Worm (Caenorhabditis elegans): Measurements from ENCODE around the gene B0416.7.

The B0416.7 gene

DNA sequence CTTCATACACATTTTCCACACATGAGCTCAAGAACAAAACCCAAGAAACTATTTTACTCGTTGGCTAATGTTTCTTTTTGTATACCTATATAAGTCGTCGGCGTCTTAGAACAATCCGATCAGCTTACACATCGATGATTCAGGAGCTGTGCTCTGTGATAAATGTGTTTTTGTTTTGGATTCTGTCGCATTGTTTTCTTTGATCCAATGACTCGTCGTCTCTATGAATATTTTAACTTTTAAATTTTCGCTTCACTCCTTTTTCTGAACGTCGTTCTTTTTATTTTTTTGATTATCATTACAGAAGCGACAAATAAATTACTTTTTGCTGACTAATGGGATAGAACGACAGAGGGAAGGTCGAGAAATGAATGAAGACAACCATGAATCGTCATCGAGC, 6.4 kb downstream of the B0416.7 start, which contains the start of gene B0416.3:
Gene B0416.3, plus strand, starts transcription at position 301 of the 400 bp plus-strand sequence.
- TF ChIP-seq dao-5 (tag; optimal IDR thresholded peaks at IDR 0.05) (no peak), him-1 (tag; optimal IDR thresholded peaks at IDR 0.05) (no peak), W03F9.2 (tag; optimal IDR thresholded peaks at IDR 0.05) (no peak)

DNA sequence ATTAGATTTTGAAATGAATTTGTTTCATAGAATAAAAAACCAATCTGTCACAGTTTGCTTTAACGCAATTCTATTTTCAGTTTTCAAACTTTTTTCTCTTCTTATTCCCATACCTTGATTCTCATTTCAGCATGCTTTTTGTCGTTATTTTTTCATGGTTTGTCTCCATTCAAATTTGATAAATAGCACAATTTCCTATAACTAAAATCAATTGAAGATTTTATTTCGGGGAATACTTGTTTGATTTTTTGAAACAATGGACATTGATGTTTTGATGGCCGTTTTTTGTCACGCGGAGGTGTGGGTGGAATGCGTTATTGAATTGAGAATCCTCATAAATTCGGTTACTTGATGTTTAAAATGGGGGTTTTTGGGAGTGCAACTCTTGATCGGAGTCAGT, 14.7 kb downstream of the B0416.7 start, which contains the start of gene B0416.11:
Gene B0416.11, minus strand, starts transcription at position 101 of the 400 bp plus-strand sequence.
- TF ChIP-seq him-1 (tag; optimal IDR thresholded peaks at IDR 0.05) (no peak), dao-5 (tag; optimal IDR thresholded peaks at IDR 0.05) (no peak), W03F9.2 (tag; optimal IDR thresholded peaks at IDR 0.05) (no peak)

DNA sequence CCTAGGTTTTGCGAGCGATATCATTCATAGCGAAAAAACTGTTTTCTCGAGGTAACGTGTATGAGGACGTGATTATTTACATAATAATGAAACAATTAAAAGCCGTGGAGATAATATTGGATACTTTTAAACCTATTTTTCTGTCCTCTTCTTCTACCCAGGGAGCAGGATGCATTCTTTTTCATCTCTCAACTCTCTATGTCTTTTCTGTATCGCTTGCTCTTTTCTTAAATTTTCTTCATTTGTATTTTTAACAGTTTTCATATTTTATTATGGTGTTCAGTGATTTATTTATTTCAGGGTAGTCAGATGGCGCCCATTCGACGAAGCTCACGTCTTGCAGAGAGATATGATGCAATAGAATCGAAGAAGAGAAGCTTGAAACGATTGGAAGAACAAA, 19.1 kb downstream of the B0416.7 start, which contains the start of gene B0416.4:
Gene B0416.4, plus strand, starts transcription at position 301 of the 400 bp plus-strand sequence.
- TF ChIP-seq him-1 (tag; optimal IDR thresholded peaks at IDR 0.05) (no peak), W03F9.2 (tag; optimal IDR thresholded peaks at IDR 0.05) (no peak), dao-5 (tag; optimal IDR thresholded peaks at IDR 0.05) (no peak)

DNA sequence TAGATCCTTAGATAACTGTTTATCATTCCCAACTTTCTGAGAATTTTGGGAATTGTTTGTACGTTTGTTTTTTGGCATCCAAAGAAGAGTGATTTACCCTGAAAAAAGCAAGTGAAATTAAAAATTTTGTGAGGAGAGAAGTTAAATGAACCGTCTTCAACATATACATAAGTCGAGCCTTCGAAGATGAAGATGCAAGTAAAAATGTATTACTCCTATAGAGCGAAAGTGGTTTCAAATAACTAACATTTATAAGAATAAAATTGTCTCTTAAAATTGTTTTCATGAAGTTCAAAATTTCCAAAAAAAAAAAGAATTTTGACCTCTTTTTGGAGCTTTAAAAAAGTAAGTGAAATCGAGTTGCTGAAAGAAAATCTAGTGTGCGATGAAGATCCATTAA, 23.2 kb downstream of the B0416.7 start, which contains the start of gene B0416.10:
Gene B0416.10, minus strand, starts transcription at position 101 of the 400 bp plus-strand sequence.
- no peak for TF ChIP-seq him-1 (tag; optimal IDR thresholded peaks at IDR 0.05)

DNA sequence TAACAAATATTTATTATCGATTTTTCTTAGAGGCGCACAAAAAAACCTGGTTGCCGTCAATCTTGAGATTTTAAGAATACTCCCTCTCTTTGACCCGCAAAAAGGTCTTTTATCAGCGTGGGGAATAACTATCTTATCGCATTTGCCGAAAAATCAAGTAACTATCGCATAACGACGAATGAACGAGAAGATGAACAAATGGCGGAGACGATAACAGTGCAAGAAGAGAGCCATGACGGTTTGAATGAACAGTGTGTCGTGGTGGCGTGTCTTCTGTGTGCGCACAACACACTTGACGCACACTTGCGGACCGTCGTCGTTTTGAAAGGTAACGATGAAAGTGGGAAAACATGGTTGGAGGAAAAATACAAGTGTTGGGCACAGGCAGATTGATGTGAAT, 25.8 kb downstream of the B0416.7 start:
- TF ChIP-seq dao-5 (tag; optimal IDR thresholded peaks at IDR 0.05): no peak
- TF ChIP-seq W03F9.2 (tag; optimal IDR thresholded peaks at IDR 0.05): no peak

DNA sequence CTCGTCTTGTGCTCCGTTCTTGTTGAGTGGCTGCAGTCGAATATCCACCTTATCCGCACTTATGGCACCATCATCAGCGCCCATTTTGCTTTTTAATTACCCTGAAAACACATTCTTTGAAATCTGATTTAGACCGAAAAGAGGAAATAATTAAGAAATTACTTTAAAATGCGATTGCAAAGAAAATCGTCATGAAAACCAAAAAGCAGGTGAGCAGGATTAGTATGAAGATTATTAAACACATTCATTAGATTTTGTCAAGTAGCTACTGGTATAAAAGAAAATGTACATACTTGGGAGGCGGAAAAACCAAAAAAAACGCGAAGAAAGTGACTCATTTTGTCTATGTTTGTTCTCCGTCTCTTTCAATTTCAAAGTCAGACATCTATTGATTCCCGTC, 27.0 kb downstream of the B0416.7 start, which contains the start of gene B0416.5:
Gene B0416.5, minus strand, starts transcription at position 101 of the 400 bp plus-strand sequence.
- TF ChIP-seq him-1 (tag; optimal IDR thresholded peaks at IDR 0.05) (no peak), dao-5 (tag; optimal IDR thresholded peaks at IDR 0.05) (no peak), W03F9.2 (tag; optimal IDR thresholded peaks at IDR 0.05) (no peak)

DNA sequence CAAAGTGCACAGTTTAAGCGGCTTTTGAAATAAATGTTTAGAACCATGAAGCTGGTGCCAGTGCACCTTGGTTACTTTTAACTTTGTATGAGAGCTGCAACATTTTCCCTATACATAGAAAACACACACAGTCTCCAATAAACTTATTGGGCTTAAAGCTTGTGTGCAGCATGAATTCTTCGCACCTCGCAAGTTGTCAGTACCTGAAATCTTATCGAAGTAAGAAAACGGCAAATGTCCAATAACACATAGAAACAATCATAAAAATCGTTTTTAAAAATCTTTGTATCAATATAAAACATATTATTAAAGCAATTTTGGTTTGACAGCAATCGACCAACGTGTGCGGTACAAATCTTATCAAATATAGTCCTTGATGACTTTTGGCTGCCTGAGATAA, 29.4 kb downstream of the B0416.7 start:
- TF ChIP-seq W03F9.2 (tag; optimal IDR thresholded peaks at IDR 0.05) (no peak), him-1 (tag; optimal IDR thresholded peaks at IDR 0.05) (no peak), dao-5 (tag; optimal IDR thresholded peaks at IDR 0.05) (no peak)

DNA sequence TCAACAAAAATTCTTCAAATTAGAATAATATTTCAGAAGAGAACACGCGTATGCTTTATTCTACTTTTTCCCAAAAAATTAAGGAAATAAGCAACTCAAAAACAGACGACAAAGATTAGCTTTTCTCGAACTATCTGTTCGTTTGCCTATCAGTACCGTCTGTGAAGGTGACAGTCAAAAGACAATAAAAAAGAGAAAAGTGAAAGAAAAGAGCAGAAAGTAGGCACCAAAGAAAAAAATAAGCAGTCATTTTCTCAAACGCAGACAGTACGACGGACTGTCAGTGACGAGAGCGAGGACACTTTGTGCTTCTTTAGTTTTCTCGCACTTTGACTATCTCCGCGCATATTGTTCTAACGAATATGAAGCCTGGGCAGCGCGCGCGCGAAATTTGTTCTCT, 31.2 kb downstream of the B0416.7 start:
- no peak for TF ChIP-seq him-1 (tag; optimal IDR thresholded peaks at IDR 0.05)
- no peak for TF ChIP-seq W03F9.2 (tag; optimal IDR thresholded peaks at IDR 0.05)
- TF ChIP-seq dao-5 (tag; optimal IDR thresholded peaks at IDR 0.05): no peak

DNA sequence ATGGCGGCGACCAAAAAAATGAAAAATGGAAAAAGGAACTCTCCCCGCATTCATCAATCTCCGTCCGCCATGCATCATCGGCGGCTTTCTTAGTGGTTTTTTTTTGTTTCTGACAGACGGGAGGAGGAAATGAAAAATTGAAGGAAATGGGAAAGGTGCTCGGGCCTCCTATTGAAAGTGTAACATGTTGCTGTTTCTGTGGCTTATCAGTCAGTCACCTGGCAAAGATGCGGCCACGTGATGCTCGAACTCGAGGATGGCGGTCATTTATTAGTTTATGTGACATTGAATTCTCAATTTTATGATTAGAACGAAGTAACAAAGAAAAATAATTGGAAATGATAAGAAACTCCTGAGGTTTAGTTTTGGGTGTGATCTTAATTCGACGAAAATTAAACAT, 33.1 kb downstream of the B0416.7 start:
- TF ChIP-seq him-1 (tag; optimal IDR thresholded peaks at IDR 0.05) (no peak), W03F9.2 (tag; optimal IDR thresholded peaks at IDR 0.05) (no peak), dao-5 (tag; optimal IDR thresholded peaks at IDR 0.05) (no peak)

DNA sequence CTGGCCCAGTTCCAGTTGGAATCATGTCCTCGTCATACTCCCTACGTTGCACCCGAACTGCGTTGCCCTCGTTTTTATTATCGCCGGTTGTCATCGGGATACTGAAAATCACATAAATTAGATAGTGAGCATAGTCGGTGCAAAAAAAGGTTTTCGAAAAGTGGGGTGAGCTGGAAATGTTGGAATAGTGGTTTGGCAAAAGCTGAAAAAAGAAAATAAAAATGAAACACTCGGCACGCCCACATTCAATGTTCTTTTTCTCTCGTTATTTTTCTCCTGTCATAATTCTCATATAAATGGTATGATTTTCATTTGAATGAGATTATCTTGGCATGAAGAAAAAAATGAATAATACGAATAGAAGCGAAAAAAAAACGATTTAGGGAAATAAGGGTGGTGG, 33.5 kb downstream of the B0416.7 start, which contains the start of gene F18G5.6:
Gene F18G5.6, minus strand, starts transcription at position 101 of the 400 bp plus-strand sequence.
- no peak for TF ChIP-seq dao-5 (tag; optimal IDR thresholded peaks at IDR 0.05)
- no peak for TF ChIP-seq him-1 (tag; optimal IDR thresholded peaks at IDR 0.05)
- TF ChIP-seq W03F9.2 (tag; optimal IDR thresholded peaks at IDR 0.05): no peak

DNA sequence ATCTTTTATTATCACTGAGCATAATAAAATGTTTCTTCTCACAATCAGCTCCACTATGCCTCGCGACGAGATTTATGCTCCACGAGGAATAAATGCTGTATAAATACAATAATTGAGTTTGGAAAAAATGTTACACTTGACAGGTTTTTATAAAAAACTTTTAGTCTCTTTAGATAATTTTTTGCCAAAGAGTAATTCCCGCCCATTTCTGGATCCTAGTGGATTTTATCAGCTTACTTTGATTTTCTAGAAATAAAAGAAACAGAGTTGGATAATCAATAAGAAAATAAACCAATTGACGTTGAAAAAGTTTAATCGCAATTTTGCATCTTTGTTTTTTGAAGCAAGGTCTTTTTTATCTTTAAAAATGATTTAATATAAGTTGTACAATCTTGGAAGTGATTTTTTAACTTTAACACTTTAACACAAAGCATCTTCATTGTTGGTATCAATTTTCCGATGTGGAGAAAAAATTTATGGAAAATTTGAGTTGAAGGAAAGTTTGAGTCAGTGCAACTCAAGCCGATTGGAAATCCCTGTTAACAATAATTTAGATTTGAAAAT, 36.0 kb downstream of the B0416.7 start:
- no peak for TF ChIP-seq dao-5 (tag; optimal IDR thresholded peaks at IDR 0.05)
- no peak for TF ChIP-seq him-1 (tag; optimal IDR thresholded peaks at IDR 0.05)
- TF ChIP-seq W03F9.2 (tag; optimal IDR thresholded peaks at IDR 0.05): no peak

DNA sequence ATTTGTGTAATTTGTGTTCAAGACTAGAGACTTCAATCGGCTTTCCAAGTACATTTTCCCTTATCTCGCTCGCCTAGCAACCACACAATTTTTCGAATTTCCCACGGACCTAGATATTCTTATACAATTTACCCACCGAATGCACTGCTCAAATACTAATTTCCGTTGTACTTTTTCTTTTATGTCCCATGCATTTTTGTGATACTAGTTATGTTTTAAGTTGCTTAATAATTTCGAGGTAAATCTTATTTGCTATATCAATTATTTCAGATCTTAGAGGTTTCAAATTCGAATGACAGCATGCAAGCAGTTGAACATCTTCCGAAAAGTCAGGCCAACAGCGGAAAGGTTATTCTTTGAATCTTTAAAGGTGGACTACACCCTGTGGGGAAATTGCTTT, 38.2 kb downstream of the B0416.7 start, which contains the start of gene F18G5.1:
Gene F18G5.1, plus strand, starts transcription at position 301 of the 400 bp plus-strand sequence.
- TF ChIP-seq W03F9.2 (tag; optimal IDR thresholded peaks at IDR 0.05) (no peak), him-1 (tag; optimal IDR thresholded peaks at IDR 0.05) (no peak), dao-5 (tag; optimal IDR thresholded peaks at IDR 0.05) (no peak)

DNA sequence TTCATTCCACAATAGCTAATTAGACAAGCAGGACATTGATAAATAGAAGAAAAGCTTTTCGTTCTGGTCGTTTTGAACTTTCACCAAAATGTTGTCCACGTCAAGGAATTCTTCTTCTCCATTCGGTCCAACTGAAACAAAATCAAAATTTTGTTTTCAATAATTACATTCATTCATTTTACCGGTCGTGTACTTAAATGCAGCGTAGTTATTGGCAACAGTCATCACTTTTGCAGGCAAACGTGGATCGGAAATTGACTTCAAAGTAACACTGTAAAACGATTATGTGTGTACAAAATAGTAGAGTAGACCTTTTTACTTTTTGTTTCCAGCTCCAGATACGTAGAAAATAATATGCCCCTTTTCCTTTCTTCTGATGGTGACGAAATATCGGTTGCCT, 41.7 kb downstream of the B0416.7 start:
- TF ChIP-seq dao-5 (tag; optimal IDR thresholded peaks at IDR 0.05): no peak
- no peak for TF ChIP-seq him-1 (tag; optimal IDR thresholded peaks at IDR 0.05)
- TF ChIP-seq W03F9.2 (tag; optimal IDR thresholded peaks at IDR 0.05): no peak

DNA sequence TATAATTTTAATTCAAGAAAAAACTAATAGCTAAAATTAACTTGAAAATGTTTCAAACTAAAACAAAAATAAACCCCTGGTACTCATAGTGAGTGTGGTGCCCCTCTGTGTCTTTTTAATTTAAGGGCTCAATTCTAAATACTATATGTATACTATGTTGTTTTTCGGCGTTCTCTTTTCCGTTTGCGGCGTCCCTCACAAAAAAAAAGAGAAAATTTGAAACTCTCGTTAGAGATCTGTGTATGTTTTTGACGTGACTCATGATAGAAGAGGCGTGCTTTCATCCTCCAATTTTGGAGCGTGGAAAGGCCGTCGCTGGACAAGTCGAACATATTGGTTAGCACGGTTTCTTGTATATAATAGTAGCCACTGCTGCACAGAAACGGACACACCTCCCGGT, 46.2 kb downstream of the B0416.7 start, which contains the start of gene pes-8:
Gene pes-8, plus strand, starts transcription at position 301 of the 400 bp plus-strand sequence.
- no peak for TF ChIP-seq him-1 (tag; optimal IDR thresholded peaks at IDR 0.05)
- no peak for TF ChIP-seq W03F9.2 (tag; optimal IDR thresholded peaks at IDR 0.05)
- TF ChIP-seq dao-5 (tag; optimal IDR thresholded peaks at IDR 0.05): no peak
